Fruit fly (Drosophila melanogaster) whole organism, adult: Measurements from ENCODE around the gene pasi2.

Experiments used
- CG11617 ChIP-seq: fragments of 200-800 bp; sonication (Bioruptor generic); optimal IDR thresholded peaks from 2 replicates; lab custom pipeline; 2017; ENCODE audit warnings: mild to moderate bottlenecking, missing biosample characterization, missing genetic modification reagents, missing genetic modification characterization
- CG12768 ChIP-seq: fragments of 200-800 bp; sonication (Bioruptor generic); optimal IDR thresholded peaks from 2 replicates; lab custom pipeline; 2017; ENCODE audit warnings: missing biosample characterization, missing genetic modification characterization, mild to moderate bottlenecking, moderate library complexity, missing genetic modification reagents
- CG14711 ChIP-seq: fragments of 200-800 bp; sonication (Bioruptor generic); optimal IDR thresholded peaks from 2 replicates; lab custom pipeline; 2018; ENCODE audit warnings: missing biosample characterization, mild to moderate bottlenecking, missing genetic modification characterization, moderate library complexity
- CG1620 ChIP-seq: fragments of 200-800 bp; sonication (Bioruptor generic); optimal IDR thresholded peaks from 2 replicates; lab custom pipeline; 2016; ENCODE audit warnings: missing biosample characterization, missing genetic modification characterization
- CG33017 ChIP-seq: fragments of 200-800 bp; sonication (Bioruptor generic); optimal IDR thresholded peaks from 2 replicates; lab custom pipeline; 2018; ENCODE audit warnings: missing biosample characterization, mild to moderate bottlenecking, missing genetic modification characterization, moderate library complexity
- CG5204 ChIP-seq: fragments of 200-800 bp; sonication (Bioruptor generic); optimal IDR thresholded peaks from 2 replicates; lab custom pipeline; 2016; ENCODE audit warnings: missing biosample characterization, missing genetic modification characterization
- CG7045 ChIP-seq: fragments of 200-800 bp; sonication (Bioruptor generic); optimal IDR thresholded peaks from 2 replicates; lab custom pipeline; 2017; ENCODE audit warnings: missing biosample characterization, mild to moderate bottlenecking, missing genetic modification characterization
- CG7101 ChIP-seq: fragments of 200-800 bp; sonication (Bioruptor generic); optimal IDR thresholded peaks from 2 replicates; lab custom pipeline; 2018; ENCODE audit warnings: missing biosample characterization, mild to moderate bottlenecking, missing genetic modification characterization, moderate library complexity
- Crg-1 ChIP-seq: fragments of 200-800 bp; sonication (Bioruptor generic); optimal IDR thresholded peaks from 2 replicates; lab custom pipeline; 2016; ENCODE audit warnings: missing biosample characterization, missing genetic modification characterization
- bab1 ChIP-seq: fragments of 200-800 bp; sonication (Bioruptor generic); optimal IDR thresholded peaks from 3 replicates; lab custom pipeline; 2019; ENCODE audit warnings: missing biosample characterization, mild to moderate bottlenecking, missing genetic modification characterization, moderate library complexity
- cic ChIP-seq: fragments of 200-800 bp; sonication (Bioruptor generic); optimal IDR thresholded peaks from 2 replicates; lab custom pipeline; 2017; ENCODE audit warnings: missing biosample characterization, mild to moderate bottlenecking, missing genetic modification characterization, moderate library complexity
- cnc ChIP-seq, 2 experiments: fragments of >200 bp; optimal IDR thresholded peaks; 2 replicates each; lab custom pipeline; 2017
- kay ChIP-seq: fragments of 200-800 bp; sonication (Bioruptor generic); peaks from one replicate; lab custom pipeline; 2016; ENCODE audit warnings: missing biosample characterization, missing genetic modification characterization, borderline replicate concordance
- ovo ChIP-seq: fragments of 200-800 bp; sonication (Bioruptor generic); optimal IDR thresholded peaks from 2 replicates; lab custom pipeline; 2016; ENCODE audit warnings: missing biosample characterization, missing genetic modification characterization
- pad ChIP-seq: fragments of 200-800 bp; sonication (Bioruptor generic); optimal IDR thresholded peaks from 3 replicates; lab custom pipeline; 2017; ENCODE audit warnings: missing biosample characterization, missing genetic modification characterization, mild to moderate bottlenecking, moderate library complexity, missing genetic modification reagents
- tj ChIP-seq: fragments of 200-800 bp; sonication (Bioruptor generic); optimal IDR thresholded peaks from 3 replicates; lab custom pipeline; 2017; ENCODE audit warnings: missing biosample characterization, mild to moderate bottlenecking, missing genetic modification characterization, moderate library complexity
- toe ChIP-seq: fragments of 200-800 bp; sonication (Bioruptor generic); optimal IDR thresholded peaks from 2 replicates; lab custom pipeline; 2016; ENCODE audit warnings: missing biosample characterization, missing genetic modification characterization

Gene pasi2

dm6 chr3R:9363066-9363719, 28.2 kb downstream of the pasi2 start, which contains the start of gene CG18473:
CG18473 (plus strand) TSS chr3R:9363305.
- TF ChIP-seq toe (GFP tag; lab: Kevin White, UChicago) (no peak), kay (peak; percentile 9)

dm6 chr3R:9365121-9365520, 30.2 kb downstream of the pasi2 start, which contains the start of gene Srr:
Srr (plus strand) TSS chr3R:9365398.
- TF ChIP-seq toe (GFP tag; lab: Kevin White, UChicago), result no peak
- TF ChIP-seq kay, result no peak
- no peak for TF ChIP-seq ovo (GFP tag; lab: Kevin White, UChicago)
- no peak for TF ChIP-seq CG5204 (GFP tag; lab: Kevin White, UChicago)
- TF ChIP-seq CG12768 (GFP tag; lab: Kevin White, UChicago), result no peak
- TF ChIP-seq tj, result peak; percentile 6

dm6 chr3R:9365893-9366500, 31.0 kb downstream of the pasi2 start:
- TF ChIP-seq cic (no peak), kay (peak; percentile 95)

- TF ChIP-seq CG11617 (GFP tag; lab: Kevin White, UChicago) (peak; percentile 23), kay (peak; percentile 79), cic (no peak), cnc (optimal IDR thresholded peaks at IDR 0.05; lab: Kevin White, UChicago) (no peak)
Observed at dm6 chr3R:9370413-9370812, 35.4 kb downstream of the pasi2 start.

dm6 chr3R:9376789-9377188, 41.8 kb downstream of the pasi2 start:
- TF ChIP-seq CG7045 (GFP tag; lab: Kevin White, UChicago) (no peak), bab1 (no peak), CG12768 (GFP tag; lab: Kevin White, UChicago) (no peak)

- TF ChIP-seq CG33017 (tag; lab: Kevin White, UChicago) (no peak), bab1 (no peak), toe (GFP tag; lab: Kevin White, UChicago) (no peak), Crg-1 (GFP tag; lab: Kevin White, UChicago) (no peak), CG11617 (GFP tag; lab: Kevin White, UChicago) (no peak), ovo (GFP tag; lab: Kevin White, UChicago) (no peak), CG1620 (GFP tag; lab: Kevin White, UChicago) (no peak), kay (no peak), CG7101 (tag; lab: Kevin White, UChicago) (no peak)
Observed at dm6 chr3R:9378644-9379411, 43.9 kb downstream of the pasi2 start.

- no peak for TF ChIP-seq toe (GFP tag; lab: Kevin White, UChicago)
- no peak for TF ChIP-seq CG1620 (GFP tag; lab: Kevin White, UChicago)
- no peak for TF ChIP-seq CG5204 (GFP tag; lab: Kevin White, UChicago)
- no peak for TF ChIP-seq pad (GFP tag; lab: Kevin White, UChicago)
- no peak for TF ChIP-seq kay
- TF ChIP-seq CG14711 (tag; lab: Kevin White, UChicago), result no peak
Observed at dm6 chr3R:9380970-9381369, 46.0 kb downstream of the pasi2 start.

dm6 chr3R:9385987-9386386, 51.0 kb downstream of the pasi2 start:
- TF ChIP-seq ovo (GFP tag; lab: Kevin White, UChicago) (no peak), kay (no peak)
